Fruit fly (Drosophila melanogaster): Measurements from ENCODE around the gene CG5880.

Gene CG5880

DNA sequence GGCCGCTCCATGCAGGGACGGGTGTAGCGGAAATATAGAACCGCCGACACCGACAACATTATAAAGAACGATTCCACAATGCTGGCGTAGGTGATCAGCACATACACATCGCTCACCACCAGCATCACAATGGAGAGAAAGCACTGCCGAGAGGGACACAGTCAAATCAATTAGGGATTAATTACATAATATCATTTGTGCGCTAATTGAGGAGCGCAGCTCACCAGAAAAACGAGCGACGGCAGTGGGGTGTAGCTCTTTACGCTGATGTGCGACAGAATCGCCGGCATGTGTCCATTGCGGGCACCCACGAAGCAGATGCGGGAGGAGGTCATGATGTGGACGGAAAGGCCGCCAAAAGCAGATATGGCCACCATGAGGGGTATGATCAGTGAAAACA lies 7.1 kb upstream of the CG5880 start:
- no peak for TF ChIP-seq bab1 (GFP tag; optimal IDR thresholded peaks at IDR 0.05)
- TF ChIP-seq cnc (optimal IDR thresholded peaks at IDR 0.05), result no peak
- no peak for TF ChIP-seq CG12768 (GFP tag; optimal IDR thresholded peaks at IDR 0.05)
- no peak for TF ChIP-seq cic (GFP tag; optimal IDR thresholded peaks at IDR 0.05)
- TF ChIP-seq CG33017 (tag; optimal IDR thresholded peaks at IDR 0.05), result no peak
- no peak for TF ChIP-seq CG7045 (GFP tag; optimal IDR thresholded peaks at IDR 0.05)
- TF ChIP-seq Clk (GFP tag; optimal IDR thresholded peaks at IDR 0.05), result no peak

DNA sequence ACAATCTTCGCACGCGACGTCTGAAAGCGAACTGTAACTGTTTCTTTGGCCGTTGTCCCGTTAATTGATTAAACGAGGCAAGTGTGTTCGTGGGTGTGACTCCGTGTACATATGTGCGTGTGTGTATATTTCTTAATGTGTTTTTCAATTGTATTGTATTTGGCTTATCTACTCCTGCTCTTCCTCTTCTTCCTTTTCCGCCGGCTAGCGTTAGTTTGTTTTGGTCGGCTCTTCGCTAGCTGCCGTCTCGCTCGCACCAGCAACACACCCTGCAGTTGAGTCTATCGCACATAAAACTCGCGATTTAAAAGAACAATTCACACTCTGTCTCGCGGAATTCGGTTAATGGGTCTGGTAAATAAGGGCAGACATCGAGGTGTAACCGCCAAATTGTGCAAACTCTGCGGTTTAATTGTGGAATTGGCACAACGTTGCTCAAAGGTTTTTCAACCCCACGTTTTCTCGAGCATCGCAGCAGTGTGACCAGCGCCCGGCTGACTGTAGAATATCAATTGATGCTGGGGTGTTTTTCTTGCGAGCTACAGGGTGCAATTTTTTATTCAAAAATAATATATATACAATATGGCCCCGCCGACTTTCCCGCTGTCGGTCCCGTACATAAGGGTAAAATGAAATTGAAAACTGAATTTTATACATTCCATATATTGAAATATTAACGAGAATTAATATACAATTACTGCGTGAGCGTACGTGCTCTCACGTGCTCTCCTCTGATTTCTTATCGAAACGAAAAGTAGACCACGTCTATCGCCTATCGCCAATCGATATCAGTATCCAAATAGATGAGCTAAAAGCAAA lies 4.6 kb upstream of the CG5880 start, which contains the start of the genes gb and CG5815:
Gene gb, minus strand, starts transcription at position 487 of the 819 bp plus-strand sequence.
Gene CG5815, plus strand, starts transcription at position 783 of the 819 bp plus-strand sequence.
- TF ChIP-seq Crg-1 (GFP tag; optimal IDR thresholded peaks at IDR 0.05) (peak; percentile 83), Clk (GFP tag; optimal IDR thresholded peaks at IDR 0.05) (peak; percentile 83), Mnt (GFP tag; optimal IDR thresholded peaks at IDR 0.05) (peak; percentile 90), pad (GFP tag; optimal IDR thresholded peaks at IDR 0.05) (peak; percentile 76), CG7045 (GFP tag; optimal IDR thresholded peaks at IDR 0.05) (peak; percentile 91), CG14711 (tag; optimal IDR thresholded peaks at IDR 0.05) (peak; percentile 85), kay (GFP tag; ENCODE audit: borderline replicate concordance) (no peak), CG1620 (GFP tag; optimal IDR thresholded peaks at IDR 0.05) (peak; percentile 91), CG7101 (tag; optimal IDR thresholded peaks at IDR 0.05) (peak; percentile 86), CG33017 (tag; optimal IDR thresholded peaks at IDR 0.05) (peak; percentile 85), ovo (GFP tag; optimal IDR thresholded peaks at IDR 0.05) (peak; percentile 81), cic (GFP tag; optimal IDR thresholded peaks at IDR 0.05) (peak; percentile 96), tj (GFP tag; optimal IDR thresholded peaks at IDR 0.05) (peak; percentile 86), CG5204 (GFP tag; optimal IDR thresholded peaks at IDR 0.05) (peak; percentile 88), toe (GFP tag; optimal IDR thresholded peaks at IDR 0.05) (peak; percentile 93), Hr96 (GFP tag; optimal IDR thresholded peaks at IDR 0.05) (peak; percentile 84), CG11617 (GFP tag; optimal IDR thresholded peaks at IDR 0.05) (peak; percentile 90), bab1 (GFP tag; optimal IDR thresholded peaks at IDR 0.05) (peak; percentile 92), CG12768 (GFP tag; optimal IDR thresholded peaks at IDR 0.05) (peak; percentile 90), cnc (optimal IDR thresholded peaks at IDR 0.05) (no peak)

dm6 chr3R:27118346-27118745 lies 1.8 kb downstream of the CG5880 start, which contains the start of gene CG5882:
CG5882 (plus strand) TSS chr3R:27118646.
- no peak for TF ChIP-seq CG14711 (tag; optimal IDR thresholded peaks at IDR 0.05)
- TF ChIP-seq CG5204 (GFP tag; optimal IDR thresholded peaks at IDR 0.05), result no peak
- TF ChIP-seq kay (GFP tag; ENCODE audit: borderline replicate concordance), result no peak
- no peak for TF ChIP-seq pad (GFP tag; optimal IDR thresholded peaks at IDR 0.05)
- no peak for TF ChIP-seq CG7101 (tag; optimal IDR thresholded peaks at IDR 0.05)
- TF ChIP-seq CG7045 (GFP tag; optimal IDR thresholded peaks at IDR 0.05), result no peak
- TF ChIP-seq cic (GFP tag; optimal IDR thresholded peaks at IDR 0.05), result no peak
- no peak for TF ChIP-seq CG1620 (GFP tag; optimal IDR thresholded peaks at IDR 0.05)
- TF ChIP-seq toe (GFP tag; optimal IDR thresholded peaks at IDR 0.05), result no peak
- TF ChIP-seq Hr96 (GFP tag; optimal IDR thresholded peaks at IDR 0.05), result no peak
- no peak for TF ChIP-seq CG33017 (tag; optimal IDR thresholded peaks at IDR 0.05)
- no peak for TF ChIP-seq CG12768 (GFP tag; optimal IDR thresholded peaks at IDR 0.05)
- no peak for TF ChIP-seq CG11617 (GFP tag; optimal IDR thresholded peaks at IDR 0.05)
- TF ChIP-seq Crg-1 (GFP tag; optimal IDR thresholded peaks at IDR 0.05), result no peak
- no peak for TF ChIP-seq tj (GFP tag; optimal IDR thresholded peaks at IDR 0.05)
- no peak for TF ChIP-seq Clk (GFP tag; optimal IDR thresholded peaks at IDR 0.05)
- no peak for TF ChIP-seq cnc (optimal IDR thresholded peaks at IDR 0.05)
- TF ChIP-seq bab1 (GFP tag; optimal IDR thresholded peaks at IDR 0.05), result no peak

dm6 chr3R:27124588-27124987 lies 8.0 kb downstream of the CG5880 start, which contains the start of gene CG6059:
CG6059 (minus strand) TSS chr3R:27124688.
- TF ChIP-seq toe (GFP tag; optimal IDR thresholded peaks at IDR 0.05), result no peak
- TF ChIP-seq Hr96 (GFP tag; optimal IDR thresholded peaks at IDR 0.05), result no peak
- no peak for TF ChIP-seq Crg-1 (GFP tag; optimal IDR thresholded peaks at IDR 0.05)
- TF ChIP-seq CG1620 (GFP tag; optimal IDR thresholded peaks at IDR 0.05), result no peak
- TF ChIP-seq CG12768 (GFP tag; optimal IDR thresholded peaks at IDR 0.05), result no peak
- no peak for TF ChIP-seq CG11617 (GFP tag; optimal IDR thresholded peaks at IDR 0.05)
- TF ChIP-seq CG14711 (tag; optimal IDR thresholded peaks at IDR 0.05), result no peak
- no peak for TF ChIP-seq cic (GFP tag; optimal IDR thresholded peaks at IDR 0.05)
- no peak for TF ChIP-seq CG7045 (GFP tag; optimal IDR thresholded peaks at IDR 0.05)
- no peak for TF ChIP-seq Mnt (GFP tag; optimal IDR thresholded peaks at IDR 0.05)
- TF ChIP-seq kay (GFP tag; ENCODE audit: borderline replicate concordance), result no peak
- no peak for TF ChIP-seq pad (GFP tag; optimal IDR thresholded peaks at IDR 0.05)
- TF ChIP-seq CG33017 (tag; optimal IDR thresholded peaks at IDR 0.05), result no peak
- no peak for TF ChIP-seq ovo (GFP tag; optimal IDR thresholded peaks at IDR 0.05)
- TF ChIP-seq cnc (optimal IDR thresholded peaks at IDR 0.05), result no peak

DNA sequence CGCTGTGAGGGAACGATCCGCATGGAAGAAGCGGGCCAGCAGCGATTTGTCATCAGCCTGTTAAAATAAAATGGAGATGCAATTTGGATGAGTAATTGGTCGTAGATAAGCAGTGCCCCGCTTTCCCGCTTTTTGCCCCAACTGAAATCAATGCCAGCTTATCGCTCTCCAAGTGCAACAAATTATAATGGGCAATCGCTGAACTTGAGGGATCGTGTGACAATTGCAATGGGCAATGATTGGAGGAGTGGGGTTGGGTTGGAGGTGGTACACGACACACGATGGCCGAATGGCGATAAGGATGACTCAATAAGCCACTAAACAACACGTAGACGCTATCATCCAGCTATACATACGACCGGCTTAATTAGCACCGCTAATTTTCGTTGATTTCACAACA lies 12.2 kb downstream of the CG5880 start:
- TF ChIP-seq Crg-1 (GFP tag; optimal IDR thresholded peaks at IDR 0.05) (no peak), kay (GFP tag; ENCODE audit: borderline replicate concordance) (no peak), Mnt (GFP tag; optimal IDR thresholded peaks at IDR 0.05) (peak; percentile 44), CG5204 (GFP tag; optimal IDR thresholded peaks at IDR 0.05) (no peak), cic (GFP tag; optimal IDR thresholded peaks at IDR 0.05) (no peak), CG1620 (GFP tag; optimal IDR thresholded peaks at IDR 0.05) (no peak), bab1 (GFP tag; optimal IDR thresholded peaks at IDR 0.05) (no peak)

Data from whole organism, adult.